Fruit fly (Drosophila melanogaster) whole organism, embryonic: ENCODE data around the gene CG10301.
A peak's percentile ranks its signal among the peaks of the same experiment; 100 is the strongest.

Source experiments
- CG10979 ChIP-seq: fragments of 200-800 bp; sonication (Bioruptor generic); optimal IDR thresholded peaks from 2 replicates; lab custom pipeline; 2018; ENCODE audit warnings: missing biosample characterization, mild to moderate bottlenecking, missing genetic modification characterization, moderate library complexity
- CG12071 ChIP-seq: fragments of 200-800 bp; sonication (Bioruptor generic); optimal IDR thresholded peaks from 3 replicates; lab custom pipeline; 2018; ENCODE audit warnings: missing biosample characterization, mild to moderate bottlenecking, missing genetic modification characterization
- CG12236 ChIP-seq: fragments of 200-800 bp; sonication (Bioruptor generic); optimal IDR thresholded peaks from 2 replicates; lab custom pipeline; 2016; ENCODE audit warnings: missing biosample characterization, missing genetic modification characterization
- CG12391 ChIP-seq: fragments of 200-800 bp; sonication (Bioruptor generic); optimal IDR thresholded peaks from 3 replicates; lab custom pipeline; 2018; ENCODE audit warnings: missing biosample characterization, mild to moderate bottlenecking, missing genetic modification characterization, moderate library complexity
- CG12659 ChIP-seq: fragments of 200-800 bp; sonication (Bioruptor generic); optimal IDR thresholded peaks from 3 replicates; lab custom pipeline; 2017; ENCODE audit warnings: mild to moderate bottlenecking, missing biosample characterization, missing genetic modification reagents, missing genetic modification characterization
- CG13424 ChIP-seq: fragments of 200-800 bp; sonication (Bioruptor generic); optimal IDR thresholded peaks from 2 replicates; lab custom pipeline; 2019; ENCODE audit warnings: missing biosample characterization, mild to moderate bottlenecking, missing genetic modification characterization, moderate library complexity
- CG1529 ChIP-seq: fragments of 200-800 bp; sonication (Bioruptor generic); optimal IDR thresholded peaks from 3 replicates; lab custom pipeline; 2018; ENCODE audit warnings: missing biosample characterization, missing genetic modification characterization
- CG15696 ChIP-seq: fragments of 200-800 bp; sonication (Bioruptor generic); optimal IDR thresholded peaks from 2 replicates; lab custom pipeline; 2019; ENCODE audit warnings: missing biosample characterization, mild to moderate bottlenecking, missing genetic modification characterization, moderate library complexity
- CG16863 ChIP-seq: fragments of 200-800 bp; sonication (Bioruptor generic); optimal IDR thresholded peaks from 3 replicates; lab custom pipeline; 2016; ENCODE audit warnings: missing biosample characterization, missing genetic modification characterization
- CG17802 ChIP-seq: fragments of 200-800 bp; sonication (Bioruptor generic); optimal IDR thresholded peaks from 2 replicates; lab custom pipeline; 2018; ENCODE audit warnings: missing biosample characterization, mild to moderate bottlenecking, missing genetic modification characterization, moderate library complexity
- CG17829 ChIP-seq: fragments of 200-800 bp; optimal IDR thresholded peaks from 2 replicates; lab custom pipeline; 2019; ENCODE audit warnings: missing biosample characterization, mild to moderate bottlenecking, missing genetic modification characterization, moderate library complexity
- CG18764 ChIP-seq: fragments of 200-800 bp; sonication (Bioruptor generic); optimal IDR thresholded peaks from 3 replicates; lab custom pipeline; 2016; ENCODE audit warnings: missing biosample characterization, missing genetic modification characterization
- CG2116 ChIP-seq: fragments of 200-800 bp; sonication (Bioruptor generic); optimal IDR thresholded peaks from 3 replicates; lab custom pipeline; 2018; ENCODE audit warnings: missing biosample characterization, mild to moderate bottlenecking, missing genetic modification characterization
- CG2202 ChIP-seq: fragments of 200-800 bp; sonication (Bioruptor generic); optimal IDR thresholded peaks from 2 replicates; lab custom pipeline; 2018; ENCODE audit warnings: missing biosample characterization, mild to moderate bottlenecking, missing genetic modification characterization
- CG32767 ChIP-seq: fragments of 200-800 bp; sonication (Bioruptor generic); IDR thresholded peaks from 2 replicates; pipeline ENCODE4 v1.3.6; 2022; ENCODE audit warnings: missing biosample characterization, missing genetic modification characterization
- CG4282 ChIP-seq: fragments of 200-800 bp; sonication (Bioruptor generic); optimal IDR thresholded peaks from 2 replicates; lab custom pipeline; 2016; ENCODE audit warnings: missing biosample characterization, missing genetic modification characterization
- CG4404 ChIP-seq: fragments of 200-800 bp; sonication (Bioruptor generic); IDR thresholded peaks from 2 replicates; pipeline ENCODE4 v1.3.6; 2022; ENCODE audit warnings: missing biosample characterization, missing genetic modification characterization
- CG7372 ChIP-seq: fragments of 200-800 bp; sonication (Bioruptor generic); IDR thresholded peaks from 2 replicates; pipeline ENCODE4 v1.3.6; 2022; ENCODE audit warnings: missing biosample characterization, missing genetic modification characterization
- CG9727 ChIP-seq: fragments of 200-800 bp; sonication (Bioruptor generic); optimal IDR thresholded peaks from 3 replicates; lab custom pipeline; 2017; ENCODE audit warnings: missing biosample characterization, mild to moderate bottlenecking, missing genetic modification characterization
- CTCF ChIP-seq: fragments of 200-800 bp; sonication (Bioruptor generic); optimal IDR thresholded peaks from 2 replicates; lab custom pipeline; 2017; ENCODE audit warnings: missing biosample characterization, mild to moderate bottlenecking, missing genetic modification characterization, moderate library complexity
- CoRest ChIP-seq: fragments of 200-800 bp; sonication (Bioruptor generic); optimal IDR thresholded peaks from 3 replicates; lab custom pipeline; 2018; ENCODE audit warnings: missing biosample characterization, mild to moderate bottlenecking, missing genetic modification characterization, moderate library complexity
- Dfd ChIP-seq, 2 experiments: fragments of >200 bp; optimal IDR thresholded peaks; 2 replicates each; lab custom pipeline; 2017; ENCODE audit warnings: missing biosample characterization in 2 of 2, missing genetic modification characterization in 2 of 2
- Doc3 ChIP-seq: fragments of 200-800 bp; sonication (Bioruptor generic); IDR thresholded peaks from 3 replicates; pipeline ENCODE4 v1.3.6; 2022; ENCODE audit warnings: missing biosample characterization, missing genetic modification characterization; ENCODE audit not compliant: partially characterized antibody
- HLH4C ChIP-seq: fragments of 200-800 bp; sonication (Bioruptor generic); IDR thresholded peaks from 3 replicates; pipeline ENCODE4 v1.3.6; 2022; ENCODE audit warnings: missing biosample characterization, missing genetic modification characterization; ENCODE audit not compliant: partially characterized antibody
- Hr3 ChIP-seq: fragments of 200-800 bp; sonication (Bioruptor generic); optimal IDR thresholded peaks from 3 replicates; lab custom pipeline; 2016; ENCODE audit warnings: missing biosample characterization, missing genetic modification characterization
- Pdp1 ChIP-seq, 2 experiments: fragments of 200-800 bp; sonication (Bioruptor generic); optimal IDR thresholded peaks; 3 replicates each; lab custom pipeline; 2016; ENCODE audit warnings: missing biosample characterization in 2 of 2, missing genetic modification characterization in 2 of 2, mild to moderate bottlenecking in 1 of 2, moderate library complexity in 1 of 2
- Ptx1 ChIP-seq: fragments of 200-800 bp; sonication (Bioruptor generic); IDR thresholded peaks from 2 replicates; pipeline ENCODE4 v1.3.6; 2022; ENCODE audit warnings: missing biosample characterization, missing genetic modification characterization
- Side ChIP-seq: fragments of 200-800 bp; sonication (Bioruptor generic); optimal IDR thresholded peaks from 2 replicates; lab custom pipeline; 2016; ENCODE audit warnings: missing biosample characterization, missing genetic modification characterization
- Sox100B ChIP-seq: fragments of 200-800 bp; sonication (Bioruptor generic); optimal IDR thresholded peaks from 3 replicates; lab custom pipeline; 2018; ENCODE audit warnings: missing biosample characterization, mild to moderate bottlenecking, missing genetic modification characterization
- Taf1 ChIP-seq: fragments of 200-800 bp; sonication (Bioruptor generic); IDR thresholded peaks from 2 replicates; pipeline ENCODE4 v1.3.6; 2022; ENCODE audit warnings: missing biosample characterization, missing genetic modification characterization
- Vsx1 ChIP-seq: fragments of 200-800 bp; sonication (Bioruptor generic); optimal IDR thresholded peaks from 2 replicates; lab custom pipeline; 2017; ENCODE audit warnings: missing biosample characterization, mild to moderate bottlenecking, missing genetic modification characterization, missing genetic modification reagents
- cato ChIP-seq: fragments of 200-800 bp; sonication (Bioruptor generic); optimal IDR thresholded peaks from 2 replicates; lab custom pipeline; 2016; ENCODE audit warnings: missing biosample characterization, missing genetic modification characterization, borderline replicate concordance
- cwo ChIP-seq: fragments of 200-800 bp; sonication (Bioruptor generic); optimal IDR thresholded peaks from 3 replicates; lab custom pipeline; 2017; ENCODE audit warnings: missing biosample characterization, missing genetic modification characterization, mild to moderate bottlenecking, moderate library complexity, missing genetic modification reagents
- da ChIP-seq: fragments of 200-800 bp; sonication (Bioruptor generic); optimal IDR thresholded peaks from 2 replicates; lab custom pipeline; 2016; ENCODE audit warnings: missing biosample characterization, missing genetic modification characterization
- dysf ChIP-seq: fragments of 200-800 bp; sonication (Bioruptor generic); IDR thresholded peaks from 3 replicates; pipeline ENCODE4 v1.3.6; 2022; ENCODE audit warnings: missing biosample characterization, missing genetic modification characterization
- ems ChIP-seq: fragments of 200-800 bp; sonication (Bioruptor generic); optimal IDR thresholded peaks from 3 replicates; lab custom pipeline; 2016; ENCODE audit warnings: missing biosample characterization, missing genetic modification characterization
- exex ChIP-seq: fragments of 200-800 bp; sonication (Bioruptor generic); optimal IDR thresholded peaks from 4 replicates; lab custom pipeline; 2018; ENCODE audit warnings: missing biosample characterization, mild to moderate bottlenecking, missing genetic modification characterization, moderate library complexity
- fru ChIP-seq: fragments of >200 bp; optimal IDR thresholded peaks from 2 replicates; lab custom pipeline; 2017
- her ChIP-seq: fragments of 200-800 bp; sonication (Bioruptor generic); optimal IDR thresholded peaks from 2 replicates; lab custom pipeline; 2016; ENCODE audit warnings: missing biosample characterization, missing genetic modification characterization
- hth ChIP-seq: fragments of >200 bp; optimal IDR thresholded peaks from 2 replicates; lab custom pipeline; 2017; ENCODE audit warnings: inconsistent platforms
- insv ChIP-seq, 2 experiments: fragments of 200-800 bp; sonication (Bioruptor generic); optimal IDR thresholded peaks; 3 replicates each; lab custom pipeline; 2016 to 2018; ENCODE audit warnings: missing biosample characterization in 2 of 2, missing genetic modification characterization in 2 of 2
- lola ChIP-seq, 3 experiments: fragments of >200 bp in 2 of 3; fragments of 200-800 bp in 1 of 3; sonication (Bioruptor generic) in 1 of 3; optimal IDR thresholded peaks; 2 replicates each; lab custom pipeline; 2017 to 2019; ENCODE audit warnings: missing biosample characterization in 3 of 3, missing genetic modification characterization in 3 of 3, mild to moderate bottlenecking in 1 of 3, moderate library complexity in 1 of 3
- luna ChIP-seq: fragments of 200-800 bp; sonication (Bioruptor generic); optimal IDR thresholded peaks from 2 replicates; lab custom pipeline; 2016; ENCODE audit warnings: missing biosample characterization, missing genetic modification characterization
- pros ChIP-seq: fragments of 200-800 bp; sonication (Bioruptor generic); optimal IDR thresholded peaks from 3 replicates; lab custom pipeline; 2019; ENCODE audit warnings: missing biosample characterization, mild to moderate bottlenecking, missing genetic modification characterization, moderate library complexity
- ranshi ChIP-seq: fragments of 200-800 bp; sonication (Bioruptor generic); IDR thresholded peaks from 2 replicates; pipeline ENCODE4 v1.3.6; 2022; ENCODE audit warnings: missing biosample characterization, missing genetic modification characterization
- sens ChIP-seq: fragments of 200-800 bp; sonication (Bioruptor generic); peaks from one replicate; lab custom pipeline; 2016; ENCODE audit warnings: missing biosample characterization, missing genetic modification characterization
- slbo ChIP-seq: fragments of 200-800 bp; sonication (Bioruptor generic); IDR thresholded peaks from 2 replicates; pipeline ENCODE4 v1.3.6; 2022; ENCODE audit warnings: missing biosample characterization, missing genetic modification characterization
- sob ChIP-seq: fragments of 200-800 bp; sonication (Bioruptor generic); IDR thresholded peaks from 2 replicates; pipeline ENCODE4 v1.3.6; 2022; ENCODE audit warnings: missing biosample characterization, missing genetic modification characterization
- toy ChIP-seq: fragments of 200-800 bp; sonication (Bioruptor generic); IDR thresholded peaks from 2 replicates; pipeline ENCODE4 v1.3.6; 2022; ENCODE audit warnings: missing biosample characterization, missing genetic modification characterization
- usp ChIP-seq: fragments of >200 bp; optimal IDR thresholded peaks from 2 replicates; lab custom pipeline; 2017; ENCODE audit warnings: missing biosample characterization, missing genetic modification characterization
- wor ChIP-seq: fragments of 200-800 bp; sonication (Bioruptor generic); IDR thresholded peaks from 2 replicates; pipeline ENCODE4 v1.3.6; 2022; ENCODE audit warnings: missing biosample characterization, missing genetic modification characterization

The CG10301 gene

DNA sequence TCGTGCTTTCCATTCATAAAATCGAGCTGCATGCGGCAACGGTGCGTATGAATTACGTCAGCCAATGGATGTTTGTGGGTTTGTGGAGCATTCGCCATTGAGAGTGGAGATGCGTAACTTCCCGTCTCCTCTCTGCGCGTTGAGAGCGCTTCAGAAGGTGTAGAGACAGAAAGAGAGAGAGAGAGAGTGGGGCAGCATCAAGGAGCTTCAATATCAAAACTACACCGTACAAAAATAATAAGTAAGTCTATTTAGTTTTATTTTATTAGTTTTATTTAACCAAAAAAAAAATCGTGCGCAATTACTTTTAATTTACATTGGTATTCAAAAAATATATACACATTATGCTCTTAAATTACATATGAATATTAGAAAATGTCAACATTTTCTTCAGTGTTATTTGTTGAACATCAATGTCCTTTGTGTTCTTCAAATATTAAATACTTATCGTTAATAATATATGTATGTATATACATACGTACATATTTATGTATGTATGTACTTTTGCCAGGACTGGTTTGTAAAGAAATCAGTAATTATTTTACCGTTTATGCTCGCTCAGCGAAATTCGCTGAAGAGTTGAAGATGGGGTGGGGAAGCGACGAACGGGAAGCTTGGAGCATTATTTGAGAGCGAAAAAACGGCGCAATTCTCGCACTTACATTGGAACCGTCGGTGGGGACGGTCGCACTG lies 12.9 kb downstream of the CG10301 start, which contains the start of gene CG10365 (continued):
- TF ChIP-seq CG4404 (GFP tag; lab: Robert Waterston, UW) (0 out of 2 replicates have a peak, but pooled peaks have one; percentile 34), sob (GFP tag; lab: Robert Waterston, UW) (peak; percentile 80), CG12391 (peak; percentile 94), CG12236 (GFP tag; lab: Kevin White, UChicago) (no peak), CTCF (GFP tag; lab: Kevin White, UChicago) (no peak), Dfd (GFP tag; optimal IDR thresholded peaks at IDR 0.05; lab: Kevin White, UChicago) (no peak), CG15696 (peak; percentile 40), hth (lab: Kevin White, UChicago) (no peak), lola (GFP tag; optimal IDR thresholded peaks at IDR 0.05; lab: Kevin White, UChicago) (peak in 1 of 3 experiments; percentile 39), wor (GFP tag; lab: Robert Waterston, UW) (peak; percentile 57), CG2116 (GFP tag; lab: Kevin White, UChicago) (peak; percentile 56), CG17802 (tag; lab: Kevin White, UChicago) (no peak), her (GFP tag; lab: Kevin White, UChicago) (no peak), CG7372 (GFP tag; lab: Robert Waterston, UW) (peak; percentile 56; the same call in 1 of the 2 replicates), CG32767 (GFP tag; lab: Robert Waterston, UW) (peak; percentile 88), dysf (GFP tag; lab: Robert Waterston, UW) (peak; percentile 89), CG2202 (tag; lab: Kevin White, UChicago) (no peak), sens (GFP tag; lab: Kevin White, UChicago) (peak; percentile 57), slbo (peak; percentile 94), CG4282 (no peak), cato (peak; percentile 23), CG12659 (GFP tag; lab: Kevin White, UChicago) (peak; percentile 93), Ptx1 (GFP tag; lab: Robert Waterston, UW) (peak; percentile 92), Pdp1 (GFP tag; optimal IDR thresholded peaks at IDR 0.05; lab: Kevin White, UChicago) (peak in 1 of 2 experiments; percentile 96), insv (GFP tag; optimal IDR thresholded peaks at IDR 0.05; lab: Kevin White, UChicago) (peak in 1 of 2 experiments; percentile 13), exex (tag; lab: Kevin White, UChicago) (peak; percentile 66), CG18764 (GFP tag; lab: Kevin White, UChicago) (peak; percentile 56), Sox100B (GFP tag; lab: Kevin White, UChicago) (peak; percentile 93), toy (no peak), CG9727 (peak; percentile 92), CoRest (peak; percentile 93), CG10979 (tag; lab: Kevin White, UChicago) (peak; percentile 82), ems (GFP tag; lab: Kevin White, UChicago) (no peak), Hr3 (GFP tag; lab: Kevin White, UChicago) (peak; percentile 84), usp (GFP tag; lab: Kevin White, UChicago) (no peak), ranshi (GFP tag; lab: Robert Waterston, UW) (peak; percentile 88), HLH4C (no peak), CG16863 (no peak), CG12071 (GFP tag; lab: Kevin White, UChicago) (no peak), CG1529 (GFP tag; lab: Kevin White, UChicago) (peak; percentile 17), cwo (peak; percentile 90), luna (GFP tag; lab: Kevin White, UChicago) (no peak), Vsx1 (GFP tag; lab: Kevin White, UChicago) (peak; percentile 43), Taf1 (GFP tag; lab: Robert Waterston, UW) (no peak), fru (lab: Kevin White, UChicago) (no peak), CG13424 (tag; lab: Kevin White, UChicago) (peak; percentile 92), da (GFP tag; lab: Kevin White, UChicago) (no peak), Doc3 (no peak), pros (no peak), CG17829 (tag; lab: Kevin White, UChicago) (peak; percentile 58), Side (GFP tag; lab: Kevin White, UChicago) (no peak)
